Worm (Caenorhabditis elegans): Measurements from ENCODE around the gene pro-1.

DNA sequence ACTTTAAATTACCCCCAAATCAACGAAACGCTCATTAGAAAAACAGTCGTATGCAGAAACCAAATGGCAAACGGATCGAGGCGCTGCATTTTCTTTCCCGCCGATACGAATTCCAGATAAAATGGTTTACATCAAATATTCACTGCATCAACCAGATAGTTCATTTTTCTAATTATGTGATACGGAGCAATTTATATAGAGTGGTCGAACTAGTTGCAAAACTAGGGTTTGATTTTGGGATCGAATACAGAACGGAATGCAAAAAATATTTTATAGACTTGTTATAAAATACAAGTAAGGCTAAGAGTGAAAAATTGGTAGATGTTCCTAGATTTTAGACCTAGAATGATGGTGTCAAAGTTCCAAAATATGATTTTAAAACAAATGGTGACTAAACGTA is 21.9 kb downstream of the pro-1 start:
- TF ChIP-seq med-1 (GFP tag; optimal IDR thresholded peaks at IDR 0.05; ENCODE audit: insufficient read depth) (no peak), ztf-23 (GFP tag; IDR thresholded peaks at IDR 0.05) (no peak), tab-1 (GFP tag; IDR thresholded peaks at IDR 0.05) (no peak)

All from whole organism, midembryonic.